Fruit fly (Drosophila melanogaster): ENCODE measurements around the gene Klp3A.

Gene Klp3A

dm6 chrX:2589446-2590038 lies 14.3 kb downstream of the Klp3A start (continued):
- TF ChIP-seq Bteb2 (GFP tag; optimal IDR thresholded peaks at IDR 0.05) (peak; percentile 92), Chrac-16 (GFP tag; optimal IDR thresholded peaks at IDR 0.05) (peak; percentile 91), kah (GFP tag; optimal IDR thresholded peaks at IDR 0.05) (peak; percentile 50), CG4424 (GFP tag; optimal IDR thresholded peaks at IDR 0.05) (peak; percentile 86), nerfin-1 (tag; optimal IDR thresholded peaks at IDR 0.05) (peak; percentile 62)

- TF ChIP-seq mirr (GFP tag; optimal IDR thresholded peaks at IDR 0.05): no peak
- peak; percentile 48 for TF ChIP-seq BEAF-32 (GFP tag; optimal IDR thresholded peaks at IDR 0.05)
- peak; percentile 19 for TF ChIP-seq Chrac-16 (GFP tag; optimal IDR thresholded peaks at IDR 0.05)
- TF ChIP-seq CG12236 (GFP tag; optimal IDR thresholded peaks at IDR 0.05): no peak
- TF ChIP-seq CG13775 (GFP tag; optimal IDR thresholded peaks at IDR 0.05): peak; percentile 51
- TF ChIP-seq Hr51 (GFP tag; optimal IDR thresholded peaks at IDR 0.05): no peak
- TF ChIP-seq CG12155 (GFP tag; optimal IDR thresholded peaks at IDR 0.05): no peak
- TF ChIP-seq schlank (tag; optimal IDR thresholded peaks at IDR 0.05): no peak
- TF ChIP-seq CG11247 (GFP tag; IDR thresholded peaks at IDR 0.05): no peak
- no peak for TF ChIP-seq lmd (GFP tag; IDR thresholded peaks at IDR 0.05)
- no peak for TF ChIP-seq CG1602 (GFP tag; optimal IDR thresholded peaks at IDR 0.05)
- TF ChIP-seq nom (GFP tag; optimal IDR thresholded peaks at IDR 0.05): peak; percentile 80
- TF ChIP-seq CG7556 (GFP tag; optimal IDR thresholded peaks at IDR 0.05): no peak
- TF ChIP-seq Med (GFP tag): peak; percentile 82
- TF ChIP-seq Hmr (GFP tag; optimal IDR thresholded peaks at IDR 0.05): peak; percentile 25
- TF ChIP-seq Bgb (GFP tag; IDR thresholded peaks at IDR 0.05; ENCODE audit: partially characterized antibody): peak; percentile 24; the same call in 1 of the 2 replicates
- TF ChIP-seq nmo (GFP tag; optimal IDR thresholded peaks at IDR 0.05): peak; percentile 13
- no peak for TF ChIP-seq CG4820 (GFP tag; optimal IDR thresholded peaks at IDR 0.05)
- no peak for TF ChIP-seq CG12769 (tag; optimal IDR thresholded peaks at IDR 0.05)
- TF ChIP-seq Fer2 (tag; optimal IDR thresholded peaks at IDR 0.05): no peak
- no peak for TF ChIP-seq ind (GFP tag; optimal IDR thresholded peaks at IDR 0.05)
- TF ChIP-seq Dbx (GFP tag; IDR thresholded peaks at IDR 0.05): 0 out of 3 replicates have a peak, but pooled peaks have one; percentile 46
- 0 out of 2 replicates have a peak, but pooled peaks have one; percentile 12 for TF ChIP-seq H2.0 (GFP tag; IDR thresholded peaks at IDR 0.05)
- TF ChIP-seq TFAM (GFP tag; optimal IDR thresholded peaks at IDR 0.05): no peak
- no peak for TF ChIP-seq seq (GFP tag; IDR thresholded peaks at IDR 0.05)
- TF ChIP-seq CoRest (tag; optimal IDR thresholded peaks at IDR 0.05): no peak
- TF ChIP-seq CG34422 (GFP tag; IDR thresholded peaks at IDR 0.05): peak; percentile 74; the same call in 2 of the 3 replicates
- peak; percentile 14; the same call in 1 of the 2 replicates for TF ChIP-seq chm (GFP tag; IDR thresholded peaks at IDR 0.05)
- no peak for TF ChIP-seq CG8359 (GFP tag; optimal IDR thresholded peaks at IDR 0.05; ENCODE audit: borderline replicate concordance)
- TF ChIP-seq gcm (GFP tag; optimal IDR thresholded peaks at IDR 0.05): peak; percentile 34
- TF ChIP-seq Gug (GFP tag; IDR thresholded peaks at IDR 0.05): peak; percentile 44; the same call in 1 of the 4 replicates
- TF ChIP-seq CG32772 (GFP tag; IDR thresholded peaks at IDR 0.05): peak; percentile 69
- TF ChIP-seq CG1647 (GFP tag; optimal IDR thresholded peaks at IDR 0.05): no peak
- no peak for TF ChIP-seq CrebB (tag; optimal IDR thresholded peaks at IDR 0.05)
- TF ChIP-seq dysf (GFP tag; IDR thresholded peaks at IDR 0.05): 0 out of 3 replicates have a peak, but pooled peaks have one; percentile 17
- TF ChIP-seq ems (GFP tag; optimal IDR thresholded peaks at IDR 0.05): no peak
- TF ChIP-seq sc (optimal IDR thresholded peaks at IDR 0.05): no peak
- no peak for TF ChIP-seq sc (GFP tag; optimal IDR thresholded peaks at IDR 0.05)
- no peak for TF ChIP-seq CG6654 (GFP tag; optimal IDR thresholded peaks at IDR 0.05)
- no peak for TF ChIP-seq crp (GFP tag; optimal IDR thresholded peaks at IDR 0.05)
- no peak for TF ChIP-seq gsb (GFP tag; IDR thresholded peaks at IDR 0.05)
Observed at dm6 chrX:2588415-2589411, 15.1 kb downstream of the Klp3A start, which contains the start of gene egh. Gene egh, plus strand, starts transcription at chrX:2588503.

Data from whole organism, embryonic.